Fruit fly (Drosophila melanogaster): ENCODE measurements around the gene CG3598.

DNA sequence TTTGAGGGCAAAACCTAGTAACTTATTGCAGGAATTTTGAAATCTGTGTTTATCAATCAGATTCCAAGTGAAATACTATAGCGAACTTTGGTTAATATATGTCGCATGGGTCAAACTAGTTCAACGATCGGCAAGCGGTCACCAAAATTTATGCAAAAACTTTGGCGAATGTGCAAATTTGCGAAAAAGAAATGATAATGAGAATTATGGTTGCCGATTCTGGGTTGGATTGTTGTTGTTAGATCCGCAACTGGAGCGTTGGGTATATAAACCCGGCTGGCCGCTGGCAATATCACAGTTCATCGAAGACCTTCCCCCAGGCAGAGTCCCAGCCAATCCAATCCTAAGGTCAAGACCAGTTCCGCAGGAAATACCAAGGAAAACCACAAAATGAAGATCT, 6.3 kb downstream of the CG3598 start, which contains the start of gene CG14422:
- TF ChIP-seq CG8478 (optimal IDR thresholded peaks at IDR 0.05) (no peak), CTCF (optimal IDR thresholded peaks at IDR 0.05) (no peak)
